Worm (Caenorhabditis elegans): ENCODE measurements around the gene fbf-2.

DNA sequence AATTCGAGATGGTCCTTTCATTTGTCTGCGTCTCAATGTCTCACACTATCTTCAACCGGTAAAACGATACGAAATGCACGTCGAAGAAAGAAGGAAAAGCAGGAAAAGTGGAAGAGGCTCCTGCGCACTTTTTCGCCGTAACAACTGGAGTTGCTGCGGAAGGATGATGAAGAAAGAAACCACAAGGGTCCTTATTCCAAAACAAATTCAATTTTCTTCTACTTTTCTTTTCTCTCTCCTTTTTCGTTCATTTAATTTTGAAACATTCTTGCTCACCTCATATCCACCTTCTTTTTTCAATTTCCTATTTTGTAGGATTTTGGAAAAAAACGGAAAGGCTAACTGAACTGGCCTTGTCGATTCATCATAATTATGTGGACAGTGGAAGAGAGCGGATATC, 29.3 kb upstream of the fbf-2 start:
- TF ChIP-seq sea-2 (GFP tag; IDR thresholded peaks at IDR 0.05) (no peak), snpc-4 (GFP tag; optimal IDR thresholded peaks at IDR 0.05) (no peak), snpc-4 (tag; optimal IDR thresholded peaks at IDR 0.05) (no peak), ceh-27 (GFP tag; optimal IDR thresholded peaks at IDR 0.05) (no peak), ceh-100 (GFP tag; IDR thresholded peaks at IDR 0.05) (no peak), lin-35 (GFP tag; optimal IDR thresholded peaks at IDR 0.05) (no peak), mes-4 (tag; optimal IDR thresholded peaks at IDR 0.05) (no peak), nhr-179 (tag; optimal IDR thresholded peaks at IDR 0.05) (no peak), ztf-18 (tag; optimal IDR thresholded peaks at IDR 0.05) (no peak), F33H1.4 (GFP tag; IDR thresholded peaks at IDR 0.05) (no peak)
